Fruit fly (Drosophila melanogaster): ENCODE measurements around the gene Acsf2.

The Acsf2 gene

dm6 chr2L:5378829-5379228 is 36.8 kb upstream of the Acsf2 start:
- TF ChIP-seq CG17361 (GFP tag; IDR thresholded peaks at IDR 0.05), result peak; percentile 47; the same call in 1 of the 3 replicates
- no peak for TF ChIP-seq tup (GFP tag; optimal IDR thresholded peaks at IDR 0.05)
- no peak for TF ChIP-seq Stat92E (GFP tag; optimal IDR thresholded peaks at IDR 0.05)
- peak; percentile 52 for TF ChIP-seq gem (tag; optimal IDR thresholded peaks at IDR 0.05)
- TF ChIP-seq CG2712 (tag; optimal IDR thresholded peaks at IDR 0.05), result peak; percentile 59
- TF ChIP-seq onecut (GFP tag; IDR thresholded peaks at IDR 0.05), result no peak
- TF ChIP-seq Max (GFP tag; optimal IDR thresholded peaks at IDR 0.05), result no peak
- TF ChIP-seq zf30C (GFP tag; optimal IDR thresholded peaks at IDR 0.05), result no peak
- peak; percentile 14 for TF ChIP-seq CG8924 (tag; optimal IDR thresholded peaks at IDR 0.05)
- TF ChIP-seq CG5180 (GFP tag; optimal IDR thresholded peaks at IDR 0.05), result no peak
- no peak for TF ChIP-seq Hr51 (GFP tag; optimal IDR thresholded peaks at IDR 0.05)
- no peak for TF ChIP-seq schlank (tag; optimal IDR thresholded peaks at IDR 0.05)
- no peak for TF ChIP-seq CG14965 (GFP tag; optimal IDR thresholded peaks at IDR 0.05; ENCODE audit: borderline replicate concordance)
- no peak for TF ChIP-seq exex (tag; optimal IDR thresholded peaks at IDR 0.05)
- TF ChIP-seq CG4282 (GFP tag; optimal IDR thresholded peaks at IDR 0.05), result no peak
- no peak for TF ChIP-seq gfzf (GFP tag; optimal IDR thresholded peaks at IDR 0.05)
- TF ChIP-seq unpg (GFP tag; optimal IDR thresholded peaks at IDR 0.05), result peak; percentile 24
- TF ChIP-seq CG18764 (GFP tag; optimal IDR thresholded peaks at IDR 0.05), result no peak
- no peak for TF ChIP-seq CG3838 (GFP tag; optimal IDR thresholded peaks at IDR 0.05)
- TF ChIP-seq az2 (GFP tag; optimal IDR thresholded peaks at IDR 0.05), result peak; percentile 5
- peak; percentile 14 for TF ChIP-seq CG17829 (tag; optimal IDR thresholded peaks at IDR 0.05)
- TF ChIP-seq CG7987 (GFP tag; optimal IDR thresholded peaks at IDR 0.05), result no peak
- peak; percentile 0 for TF ChIP-seq CG4820 (GFP tag; optimal IDR thresholded peaks at IDR 0.05)
- TF ChIP-seq pho (GFP tag; optimal IDR thresholded peaks at IDR 0.05), result no peak
- TF ChIP-seq ci (GFP tag; IDR thresholded peaks at IDR 0.05), result 0 out of 3 replicates have a peak, but pooled peaks have one; percentile 37
- TF ChIP-seq HLHmδ (GFP tag; optimal IDR thresholded peaks at IDR 0.05), result no peak
- TF ChIP-seq Atf6 (GFP tag; IDR thresholded peaks at IDR 0.05), result no peak
- TF ChIP-seq CG7786 (GFP tag; optimal IDR thresholded peaks at IDR 0.05), result no peak
- TF ChIP-seq oc (tag; optimal IDR thresholded peaks at IDR 0.05), result no peak
- TF ChIP-seq CG18262 (tag; optimal IDR thresholded peaks at IDR 0.05), result peak; percentile 56
- no peak for TF ChIP-seq hth (optimal IDR thresholded peaks at IDR 0.05)
- TF ChIP-seq Doc2 (GFP tag; IDR thresholded peaks at IDR 0.05), result no peak
- TF ChIP-seq sens (GFP tag), result peak; percentile 81
- TF ChIP-seq Blimp-1 (GFP tag; optimal IDR thresholded peaks at IDR 0.05), result peak; percentile 55
- no peak for TF ChIP-seq chinmo (GFP tag; IDR thresholded peaks at IDR 0.05; ENCODE audit: partially characterized antibody)
- no peak for TF ChIP-seq pros (GFP tag; optimal IDR thresholded peaks at IDR 0.05)
- no peak for TF ChIP-seq zen (tag; optimal IDR thresholded peaks at IDR 0.05)
- no peak for TF ChIP-seq Optix (GFP tag; IDR thresholded peaks at IDR 0.05)
- TF ChIP-seq sr (GFP tag; IDR thresholded peaks at IDR 0.05), result no peak
- no peak for TF ChIP-seq CG10209 (GFP tag; optimal IDR thresholded peaks at IDR 0.05)
- peak; percentile 45; the same call in 1 of the 2 replicates for TF ChIP-seq ara (GFP tag; IDR thresholded peaks at IDR 0.05)
- no peak for TF ChIP-seq CG9437 (GFP tag; optimal IDR thresholded peaks at IDR 0.05)
- no peak for TF ChIP-seq CG32532 (GFP tag; IDR thresholded peaks at IDR 0.05)
- no peak for TF ChIP-seq CG4360 (GFP tag; IDR thresholded peaks at IDR 0.05)
- no peak for TF ChIP-seq CG13296 (GFP tag; optimal IDR thresholded peaks at IDR 0.05)
- no peak for TF ChIP-seq CG11085 (GFP tag; IDR thresholded peaks at IDR 0.05)
- TF ChIP-seq lmd (GFP tag; IDR thresholded peaks at IDR 0.05), result no peak
- peak; percentile 36 for TF ChIP-seq nmo (GFP tag; optimal IDR thresholded peaks at IDR 0.05)
- no peak for TF ChIP-seq grn (GFP tag; optimal IDR thresholded peaks at IDR 0.05)
- no peak for TF ChIP-seq fd102C (GFP tag; optimal IDR thresholded peaks at IDR 0.05)
- TF ChIP-seq CG4328 (GFP tag; optimal IDR thresholded peaks at IDR 0.05), result no peak

All from whole organism, embryonic.